Worm (Caenorhabditis elegans) whole organism, L2 larva: Measurements from ENCODE around the gene F52E10.2.

Source experiments
- ZK546.5 ChIP-seq: sonication (generic microtip); optimal IDR thresholded peaks from 2 replicates; lab custom pipeline; 2017; ENCODE audit warnings: missing biosample characterization, missing genetic modification characterization
- aly-2 ChIP-seq: fragments of 150-350 bp; optimal IDR thresholded peaks from 2 replicates; lab custom pipeline; 2014; ENCODE audit warnings: missing biosample characterization, missing genetic modification characterization
- ama-1 ChIP-seq: fragments of 150-350 bp; optimal IDR thresholded peaks from 2 replicates; lab custom pipeline; 2018; ENCODE audit warnings: inconsistent platforms
- blmp-1 ChIP-seq: sonication (generic microtip); optimal IDR thresholded peaks from 2 replicates; lab custom pipeline; 2017; ENCODE audit warnings: missing genetic modification characterization, mild to moderate bottlenecking, missing compliant biosample characterization, antibody characterized with exemption, moderate library complexity; ENCODE audit not compliant: insufficient read depth
- ceh-82 ChIP-seq: fragments of 150-350 bp; optimal IDR thresholded peaks from 2 replicates; lab custom pipeline; 2014; ENCODE audit warnings: missing biosample characterization, missing genetic modification characterization
- elt-1 ChIP-seq: fragments of 150-350 bp; optimal IDR thresholded peaks from 2 replicates; lab custom pipeline; 2014; ENCODE audit warnings: missing biosample characterization, missing genetic modification characterization
- lin-13 ChIP-seq: fragments of 150-350 bp; optimal IDR thresholded peaks from 2 replicates; lab custom pipeline; 2014; ENCODE audit warnings: missing biosample characterization, missing genetic modification reagents, missing genetic modification characterization
- nhr-10 ChIP-seq: sonication (generic microtip); optimal IDR thresholded peaks from 2 replicates; lab custom pipeline; 2017; ENCODE audit warnings: missing biosample characterization, missing genetic modification characterization
- nhr-11 ChIP-seq: fragments of 150-350 bp; optimal IDR thresholded peaks from 2 replicates; lab custom pipeline; 2014; ENCODE audit warnings: missing biosample characterization, missing genetic modification characterization
- skn-1 ChIP-seq: sonication (generic microtip); optimal IDR thresholded peaks from 2 replicates; lab custom pipeline; 2017; ENCODE audit warnings: missing biosample characterization, missing genetic modification characterization
- unc-62 ChIP-seq: fragments of 150-350 bp; optimal IDR thresholded peaks from 2 replicates; lab custom pipeline; 2014; ENCODE audit warnings: missing biosample characterization, missing genetic modification reagents, missing genetic modification characterization
- zag-1 ChIP-seq: fragments of 150-350 bp; optimal IDR thresholded peaks from 2 replicates; lab custom pipeline; 2014; ENCODE audit warnings: missing biosample characterization, missing genetic modification characterization
- ztf-4 ChIP-seq: fragments of 150-350 bp; optimal IDR thresholded peaks from 2 replicates; lab custom pipeline; 2014; ENCODE audit warnings: missing biosample characterization, missing genetic modification characterization

DNA sequence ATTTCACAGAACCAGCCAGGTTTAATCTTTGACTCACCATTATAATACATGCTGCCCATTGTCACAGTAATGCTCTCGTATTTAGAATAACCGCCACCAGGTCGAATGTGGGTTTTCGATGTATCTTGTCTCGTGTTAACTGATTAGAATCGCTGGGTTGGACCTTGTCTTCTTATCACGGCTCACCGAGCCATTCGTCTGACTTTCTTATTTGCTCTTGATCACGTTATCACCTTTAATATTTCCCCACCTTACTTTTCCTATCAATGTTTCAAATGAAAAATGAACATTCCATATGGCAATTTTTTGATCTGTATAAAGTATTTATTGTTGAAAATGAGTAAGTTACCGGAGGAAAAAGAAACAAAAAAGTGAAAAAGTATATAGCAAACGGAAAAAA is 21.0 kb downstream of the F52E10.2 start, which contains the start of gene sgk-1:
- no peak for TF ChIP-seq ama-1 (lab: Kevin White, UChicago)
- no peak for TF ChIP-seq aly-2
- TF ChIP-seq elt-1 (tag; lab: Kevin White, UChicago), result no peak
- TF ChIP-seq skn-1 (tag; lab: Kevin White, UChicago), result no peak
- TF ChIP-seq nhr-10 (tag; lab: Kevin White, UChicago), result no peak
- TF ChIP-seq lin-13 (GFP tag; lab: Kevin White, UChicago), result no peak
- TF ChIP-seq blmp-1 (tag; lab: Kevin White, UChicago), result no peak
- TF ChIP-seq ZK546.5 (tag; lab: Kevin White, UChicago), result no peak
- no peak for TF ChIP-seq unc-62 (GFP tag; lab: Kevin White, UChicago)
- TF ChIP-seq ztf-4, result no peak
- no peak for TF ChIP-seq nhr-11 (tag; lab: Kevin White, UChicago)
- TF ChIP-seq zag-1 (tag; lab: Kevin White, UChicago), result no peak
- TF ChIP-seq ceh-82, result no peak
